Fruit fly (Drosophila melanogaster): ENCODE measurements around the gene LpR2.

- TF ChIP-seq CG32264 (GFP tag; optimal IDR thresholded peaks at IDR 0.05) (no peak), h (GFP tag; optimal IDR thresholded peaks at IDR 0.05) (no peak), GATAd (GFP tag; optimal IDR thresholded peaks at IDR 0.05) (no peak), Vsx2 (GFP tag; optimal IDR thresholded peaks at IDR 0.05; ENCODE audit: partially characterized antibody) (no peak), Dfd (GFP tag; optimal IDR thresholded peaks at IDR 0.05) (no peak), Hr78 (GFP tag; optimal IDR thresholded peaks at IDR 0.05) (no peak), psq (GFP tag; optimal IDR thresholded peaks at IDR 0.05) (no peak), OdsH (GFP tag; optimal IDR thresholded peaks at IDR 0.05) (no peak), dsf (GFP tag; optimal IDR thresholded peaks at IDR 0.05; ENCODE audit: borderline replicate concordance) (no peak)
Observed at dm6 chr3R:25775269-25775668, 35.0 kb upstream of the LpR2 start, which contains the start of the genes CG17197 and CG17198.
